Worm (Caenorhabditis elegans) whole organism, L3 larva: ENCODE measurements around the gene R148.3.

Experiments
- aly-2 ChIP-seq: fragments of 150-350 bp; optimal IDR thresholded peaks from 2 replicates; lab custom pipeline; 2014; ENCODE audit warnings: missing biosample characterization, missing genetic modification characterization
- ama-1 ChIP-seq: fragments of 150-350 bp; optimal IDR thresholded peaks from 2 replicates; lab custom pipeline; 2018
- fos-1 ChIP-seq: fragments of 150-350 bp; optimal IDR thresholded peaks from 2 replicates; lab custom pipeline; 2014; ENCODE audit warnings: missing biosample characterization, missing genetic modification characterization
- unc-39 ChIP-seq: sonication (generic microtip); optimal IDR thresholded peaks from 4 replicates; lab custom pipeline; 2017; ENCODE audit warnings: missing biosample characterization, missing genetic modification characterization

ce11 chrIII:3136325-3137001 lies 38.7 kb upstream of the R148.3 start:
- no peak for TF ChIP-seq ama-1 (lab: Kevin White, UChicago)
- TF ChIP-seq unc-39 = no peak
- TF ChIP-seq aly-2 (tag; lab: Kevin White, UChicago) = no peak
- no peak for TF ChIP-seq fos-1 (tag; lab: Kevin White, UChicago)
